Worm (Caenorhabditis elegans): ENCODE measurements around the gene sri-60.
"Not testable (repeated sequence)": the region's sequence is repeated elsewhere in the genome, so short reads cannot be mapped to it uniquely, and the experiment has no call there.

sri-60 gene

ce11 chrII:2673534-2673933, 29.1 kb downstream of the sri-60 start, which contains the start of the genes F22E5.20 and F22E5.1:
Gene F22E5.20 (minus strand): TSS chrII:2673634.
Gene F22E5.1 (plus strand): TSS chrII:2673775.
- not testable (repeated sequence) for TF ChIP-seq ceh-31 (tag; optimal IDR thresholded peaks at IDR 0.05); unc-55 (GFP tag; optimal IDR thresholded peaks at IDR 0.05); pag-3 (tag; optimal IDR thresholded peaks at IDR 0.05; ENCODE audit: borderline replicate concordance)

ce11 chrII:2672320-2672719, 30.3 kb downstream of the sri-60 start, which contains the start of gene sri-57:
Gene sri-57 (minus strand): TSS chrII:2672420.
- not testable (repeated sequence) for TF ChIP-seq lim-6 (tag; optimal IDR thresholded peaks at IDR 0.05); sox-2 (GFP tag; IDR thresholded peaks at IDR 0.05); ceh-30 (tag; optimal IDR thresholded peaks at IDR 0.05)

- TF ChIP-seq tbx-7 (tag; optimal IDR thresholded peaks at IDR 0.05): no peak
- no peak for TF ChIP-seq ceh-34 (tag; optimal IDR thresholded peaks at IDR 0.05)
- TF ChIP-seq elt-4 (tag; optimal IDR thresholded peaks at IDR 0.05): no peak
- TF ChIP-seq fax-1 (tag; optimal IDR thresholded peaks at IDR 0.05): no peak
- TF ChIP-seq ceh-45 (GFP tag; IDR thresholded peaks at IDR 0.05): no peak
- TF ChIP-seq mec-3 (tag; optimal IDR thresholded peaks at IDR 0.05; ENCODE audit: borderline replicate concordance): no peak
- TF ChIP-seq lim-6 (tag; optimal IDR thresholded peaks at IDR 0.05): no peak
- no peak for TF ChIP-seq unc-3 (GFP tag; conservative IDR thresholded peaks at IDR 0.05)
- TF ChIP-seq unc-3 (tag; optimal IDR thresholded peaks at IDR 0.05): no peak
- no peak for TF ChIP-seq sdc-2 (tag; optimal IDR thresholded peaks at IDR 0.05)
- TF ChIP-seq unc-55 (GFP tag; optimal IDR thresholded peaks at IDR 0.05): no peak
- no peak for TF ChIP-seq ceh-19 (GFP tag; optimal IDR thresholded peaks at IDR 0.05)
- TF ChIP-seq pax-1 (tag; optimal IDR thresholded peaks at IDR 0.05): no peak
- TF ChIP-seq K02D7.2 (tag; optimal IDR thresholded peaks at IDR 0.05): no peak
- TF ChIP-seq ceh-48 (tag; optimal IDR thresholded peaks at IDR 0.05): no peak
- no peak for TF ChIP-seq madf-2 (tag; optimal IDR thresholded peaks at IDR 0.05)
These were observed 37.1 kb downstream of the sri-60 start, which contains the start of gene F22E5.22 for ce11 chrII:2665606-2666005. Gene F22E5.22 (plus strand): TSS chrII:2665906.

ce11 chrII:2665081-2665480, 37.6 kb downstream of the sri-60 start, which contains the start of gene F22E5.2:
Gene F22E5.2 (plus strand): TSS chrII:2665381.
- TF ChIP-seq pag-3 (tag; optimal IDR thresholded peaks at IDR 0.05; ENCODE audit: borderline replicate concordance); zip-5 (tag; optimal IDR thresholded peaks at IDR 0.05); K09A11.1 (tag; optimal IDR thresholded peaks at IDR 0.05; ENCODE audit: insufficient read depth): not testable (repeated sequence)

- TF ChIP-seq sox-4 (tag; optimal IDR thresholded peaks at IDR 0.05) (no peak), hlh-15 (tag; optimal IDR thresholded peaks at IDR 0.05) (no peak), unc-55 (GFP tag; optimal IDR thresholded peaks at IDR 0.05) (no peak), ceh-31 (tag; optimal IDR thresholded peaks at IDR 0.05) (no peak), hlh-6 (tag; optimal IDR thresholded peaks at IDR 0.05) (no peak), odd-2 (tag; optimal IDR thresholded peaks at IDR 0.05) (no peak), K02D7.2 (tag; optimal IDR thresholded peaks at IDR 0.05) (no peak), ceh-18 (tag; optimal IDR thresholded peaks at IDR 0.05) (no peak), che-1 (tag; optimal IDR thresholded peaks at IDR 0.05) (no peak), ref-2 (tag; optimal IDR thresholded peaks at IDR 0.05) (no peak), Y22D7AL.16 (tag; optimal IDR thresholded peaks at IDR 0.05) (no peak), sox-2 (GFP tag; IDR thresholded peaks at IDR 0.05) (no peak)
These were observed 43.3 kb downstream of the sri-60 start, which contains the start of gene gcy-21 for ce11 chrII:2659364-2659763. Gene gcy-21 (plus strand): TSS chrII:2659664.

- TF ChIP-seq dve-1 (tag; optimal IDR thresholded peaks at IDR 0.05) (no peak), lin-11 (tag; optimal IDR thresholded peaks at IDR 0.05) (no peak), unc-55 (GFP tag; optimal IDR thresholded peaks at IDR 0.05) (no peak), nhr-11 (tag; optimal IDR thresholded peaks at IDR 0.05) (no peak), hlh-13 (GFP tag; optimal IDR thresholded peaks at IDR 0.05) (no peak), ztf-16 (tag; optimal IDR thresholded peaks at IDR 0.05) (no peak)
These were observed 46.1 kb downstream of the sri-60 start, which contains the start of gene sri-47 for ce11 chrII:2656606-2657005. Gene sri-47 (plus strand): TSS chrII:2656906.
